Fruit fly (Drosophila melanogaster) Kc167 (cell line): ENCODE measurements around the gene Gga.

ENCODE experiments used
- Sin3A ChIP-seq: fragments of >200 bp; optimal IDR thresholded peaks from 2 replicates; lab custom pipeline; 2018; ENCODE audit warnings: missing external identifiers
- h ChIP-seq: fragments of >200 bp; optimal IDR thresholded peaks from 3 replicates; lab custom pipeline; 2018; ENCODE audit warnings: missing external identifiers

- no peak for TF ChIP-seq h
- TF ChIP-seq Sin3A = no peak
Measured at dm6 chrX:9576504-9577337, 24.1 kb upstream of the Gga start.
